Worm (Caenorhabditis elegans) whole organism, midembryonic: ENCODE results near the gene F12F6.7.

Source experiments
- T22C8.4 ChIP-seq: fragments of 200-800 bp; sonication (Bioruptor generic); IDR thresholded peaks from 2 replicates; pipeline ENCODE4 v1.3.6; 2022; ENCODE audit warnings: missing genetic modification characterization, missing compliant biosample characterization
- cog-1 ChIP-seq: sonication (generic microtip); optimal IDR thresholded peaks from 2 replicates; lab custom pipeline; 2016; ENCODE audit warnings: missing genetic modification characterization, missing compliant biosample characterization
- flt-1 ChIP-seq: fragments of 200-800 bp; sonication (Bioruptor generic); IDR thresholded peaks from 2 replicates; pipeline ENCODE4 v1.3.6; 2022; ENCODE audit warnings: missing genetic modification characterization, missing compliant biosample characterization
- klf-2 ChIP-seq: fragments of 200-800 bp; sonication (Bioruptor generic); conservative IDR thresholded peaks from 2 replicates; pipeline ENCODE4 v1.3.6; 2022; ENCODE audit warnings: missing genetic modification reagents, missing genetic modification characterization, missing compliant biosample characterization
- med-1 ChIP-seq: sonication (generic microtip); optimal IDR thresholded peaks from 2 replicates; lab custom pipeline; 2017; ENCODE audit warnings: missing genetic modification characterization, mild to moderate bottlenecking, missing compliant biosample characterization, antibody characterized with exemption, missing genetic modification reagents; ENCODE audit not compliant: insufficient read depth
- ref-1 ChIP-seq: fragments of 200-800 bp; sonication (Bioruptor generic); conservative IDR thresholded peaks from 2 replicates; pipeline ENCODE4 v1.3.6; 2022; ENCODE audit warnings: missing genetic modification reagents, missing genetic modification characterization, missing compliant biosample characterization
- tab-1 ChIP-seq: fragments of 200-800 bp; sonication (Bioruptor generic); IDR thresholded peaks from 2 replicates; pipeline ENCODE4 v1.3.6; 2022; ENCODE audit warnings: missing genetic modification characterization, missing compliant biosample characterization
- ztf-23 ChIP-seq: fragments of 200-800 bp; sonication (Bioruptor generic); IDR thresholded peaks from 2 replicates; pipeline ENCODE4 v1.3.6; 2022; ENCODE audit warnings: missing genetic modification reagents, missing genetic modification characterization, missing compliant biosample characterization
- ztf-29 ChIP-seq: fragments of 200-800 bp; sonication (Bioruptor generic); IDR thresholded peaks from 2 replicates; pipeline ENCODE4 v1.3.6; 2022; ENCODE audit warnings: missing genetic modification reagents, missing genetic modification characterization, missing compliant biosample characterization

DNA sequence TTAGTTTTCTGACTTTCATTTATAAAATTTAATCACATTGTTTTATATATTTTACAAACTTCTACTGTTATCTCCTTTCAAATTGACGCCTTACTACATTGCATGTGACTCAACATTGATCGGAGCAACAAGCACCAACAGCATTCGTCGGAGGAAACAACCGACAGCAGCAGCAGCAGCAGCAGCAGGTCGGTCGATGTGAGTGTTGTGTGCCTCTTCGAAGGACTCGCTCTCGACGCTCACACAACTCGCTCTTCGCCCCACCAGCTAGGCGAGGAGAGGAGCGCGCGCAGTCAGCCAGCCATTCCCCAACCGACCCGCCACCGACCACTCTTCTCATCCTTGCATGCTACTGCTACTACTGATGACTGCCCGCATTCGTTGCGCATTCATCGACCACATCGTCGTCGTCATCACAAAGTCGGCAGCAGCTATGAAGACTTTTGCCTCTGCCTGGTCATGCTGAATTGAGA lies 22.3 kb upstream of the F12F6.7 start, which contains the start of gene F12F6.1:
- TF ChIP-seq flt-1 (GFP tag; lab: Robert Waterston, UW) (no peak), ztf-23 (GFP tag; lab: Robert Waterston, UW) (no peak), ref-1 (GFP tag; lab: Robert Waterston, UW) (no peak), klf-2 (GFP tag; lab: Robert Waterston, UW) (no peak), ztf-29 (GFP tag; lab: Robert Waterston, UW) (no peak), tab-1 (GFP tag; lab: Robert Waterston, UW) (0 out of 2 replicates have a peak, but pooled peaks have one; percentile 35), T22C8.4 (no peak; the same call in 1 of the 2 replicates), med-1 (no peak), cog-1 (tag; lab: Kevin White, UChicago) (no peak)
